Worm (Caenorhabditis elegans): ENCODE results near the gene acy-3.

- TF ChIP-seq ceh-36 (tag; optimal IDR thresholded peaks at IDR 0.05): no peak
- no peak for TF ChIP-seq tbx-11 (GFP tag; IDR thresholded peaks at IDR 0.05)
- TF ChIP-seq sea-1 (GFP tag; conservative IDR thresholded peaks at IDR 0.05): no peak
- no peak for TF ChIP-seq pes-1 (GFP tag; IDR thresholded peaks at IDR 0.05)
- no peak for TF ChIP-seq hmg-4 (GFP tag; optimal IDR thresholded peaks at IDR 0.05)
- TF ChIP-seq flt-1 (GFP tag; IDR thresholded peaks at IDR 0.05): no peak
- no peak for TF ChIP-seq ama-1 (optimal IDR thresholded peaks at IDR 0.05)
- TF ChIP-seq aly-1 (tag; optimal IDR thresholded peaks at IDR 0.05): no peak
- TF ChIP-seq B0310.2 (tag; optimal IDR thresholded peaks at IDR 0.05): no peak
- no peak for TF ChIP-seq scrt-1 (GFP tag; IDR thresholded peaks at IDR 0.05)
Measured at ce11 chrIII:3819579-3819978, 33.3 kb upstream of the acy-3 start, which contains the start of gene dpy-27.
